Fruit fly (Drosophila melanogaster) whole organism, pupa: ENCODE data around the gene mip130.
A peak's percentile ranks its signal among the peaks of the same experiment; 100 is the strongest.

Source experiments
- CG12605 ChIP-seq: fragments of 200-800 bp; sonication (Bioruptor generic); IDR thresholded peaks from 2 replicates; pipeline ENCODE4 v1.3.6; 2022; ENCODE audit warnings: missing biosample characterization, missing genetic modification characterization
- CG13204 ChIP-seq: fragments of 200-800 bp; sonication (Bioruptor generic); optimal IDR thresholded peaks from 2 replicates; lab custom pipeline; 2018; ENCODE audit warnings: missing biosample characterization, mild to moderate bottlenecking, missing genetic modification characterization, moderate library complexity
- CG14655 ChIP-seq: fragments of 200-800 bp; sonication (Bioruptor generic); optimal IDR thresholded peaks from 3 replicates; lab custom pipeline; 2017; ENCODE audit warnings: mild to moderate bottlenecking, missing biosample characterization, missing genetic modification reagents, missing genetic modification characterization
- CG15710 ChIP-seq: fragments of 200-800 bp; sonication (Bioruptor generic); optimal IDR thresholded peaks from 2 replicates; lab custom pipeline; 2018; ENCODE audit warnings: missing biosample characterization, mild to moderate bottlenecking, missing genetic modification characterization, moderate library complexity
- CG17806 ChIP-seq: fragments of 200-800 bp; sonication (Bioruptor generic); optimal IDR thresholded peaks from 2 replicates; lab custom pipeline; 2018; ENCODE audit warnings: missing biosample characterization, mild to moderate bottlenecking, missing genetic modification characterization, moderate library complexity
- CG32121 ChIP-seq: fragments of 200-800 bp; sonication (Bioruptor generic); IDR thresholded peaks from 2 replicates; pipeline ENCODE4 v1.3.6; 2022; ENCODE audit warnings: missing biosample characterization, missing genetic modification characterization
- CG8301 ChIP-seq: fragments of 200-800 bp; sonication (Bioruptor generic); optimal IDR thresholded peaks from 2 replicates; lab custom pipeline; 2018; ENCODE audit warnings: missing biosample characterization, mild to moderate bottlenecking, missing genetic modification characterization
- EcR ChIP-seq: fragments of 200-800 bp; sonication (Bioruptor generic); optimal IDR thresholded peaks from 3 replicates; lab custom pipeline; 2019; ENCODE audit warnings: missing biosample characterization, missing genetic modification characterization, mild to moderate bottlenecking, moderate library complexity, missing genetic modification reagents
- Ets98B ChIP-seq: fragments of 200-800 bp; sonication (Bioruptor generic); IDR thresholded peaks from 2 replicates; pipeline ENCODE4 v1.3.6; 2022; ENCODE audit warnings: missing biosample characterization, missing genetic modification characterization
- Pif1B ChIP-seq: fragments of 200-800 bp; sonication (Bioruptor generic); optimal IDR thresholded peaks from 3 replicates; lab custom pipeline; 2016; ENCODE audit warnings: missing biosample characterization, missing genetic modification characterization
- Snoo ChIP-seq: fragments of 200-800 bp; sonication (Bioruptor generic); optimal IDR thresholded peaks from 3 replicates; lab custom pipeline; 2017; ENCODE audit warnings: missing biosample characterization, mild to moderate bottlenecking, missing genetic modification characterization, inconsistent platforms
- gl ChIP-seq: fragments of 200-800 bp; sonication (Bioruptor generic); optimal IDR thresholded peaks from 2 replicates; lab custom pipeline; 2018; ENCODE audit warnings: missing biosample characterization, mild to moderate bottlenecking, missing genetic modification characterization
- rn ChIP-seq: fragments of 200-800 bp; sonication (Bioruptor generic); IDR thresholded peaks from 2 replicates; pipeline ENCODE4 v1.3.6; 2022; ENCODE audit warnings: missing biosample characterization, missing genetic modification characterization

DNA sequence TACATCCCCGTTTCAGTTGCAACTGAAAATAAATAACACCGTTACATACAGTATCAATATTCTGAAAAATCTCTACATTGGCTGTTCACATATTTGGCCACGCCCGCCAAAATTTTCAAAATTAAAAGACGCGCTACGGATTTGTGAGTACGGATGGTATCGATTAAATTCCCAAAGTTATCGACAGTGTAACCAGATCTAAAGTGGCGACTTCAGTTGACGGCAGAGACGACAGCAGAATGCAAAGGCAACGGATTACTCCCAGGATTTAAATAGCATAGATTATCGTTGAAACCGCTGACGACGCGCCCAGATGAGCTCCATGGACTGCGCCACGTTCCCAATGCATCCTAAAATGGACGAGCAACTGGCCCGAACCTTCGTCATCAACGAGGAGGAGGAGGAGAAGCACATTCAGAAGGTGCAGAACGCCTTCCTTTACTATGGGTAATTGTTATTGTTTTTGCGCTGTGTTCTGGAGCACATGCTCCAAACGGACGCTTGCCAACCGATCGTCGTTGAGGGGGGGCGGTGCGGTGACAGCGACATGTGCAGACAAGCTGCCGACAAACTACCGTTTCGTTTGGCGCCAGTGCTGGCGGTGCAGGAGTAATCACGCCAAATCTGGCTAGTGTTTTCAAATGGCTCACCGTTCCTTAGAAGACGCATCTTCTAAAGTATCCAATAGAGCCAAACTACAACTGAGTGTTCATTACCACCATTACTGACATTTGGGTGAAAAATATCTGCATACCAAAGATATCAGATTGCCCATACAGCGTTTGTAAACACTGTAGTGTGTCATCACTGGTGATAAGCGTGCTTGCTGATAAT lies 19.7 kb downstream of the mip130 start, which contains the start of gene CG11596:
- TF ChIP-seq CG12605 (GFP tag; lab: Robert Waterston, UW) (no peak), Snoo (tag; lab: Kevin White, UChicago) (no peak), CG8301 (tag; lab: Kevin White, UChicago) (no peak), gl (tag; lab: Kevin White, UChicago) (no peak), CG13204 (GFP tag; lab: Kevin White, UChicago) (no peak), CG17806 (no peak), CG15710 (no peak), Pif1B (GFP tag; lab: Kevin White, UChicago) (no peak), rn (GFP tag; lab: Robert Waterston, UW) (no peak), CG32121 (GFP tag; lab: Robert Waterston, UW) (0 out of 2 replicates have a peak, but pooled peaks have one; percentile 15), CG14655 (GFP tag; lab: Kevin White, UChicago) (no peak), Ets98B (GFP tag; lab: Robert Waterston, UW) (no peak), EcR (GFP tag; lab: Kevin White, UChicago) (no peak)
